Worm (Caenorhabditis elegans) whole organism, midembryonic: ENCODE results near the gene srsx-14.

ENCODE experiments used
- T22C8.4 ChIP-seq: fragments of 200-800 bp; sonication (Bioruptor generic); IDR thresholded peaks from 2 replicates; pipeline ENCODE4 v1.3.6; 2022; ENCODE audit warnings: missing genetic modification characterization, missing compliant biosample characterization
- cog-1 ChIP-seq: sonication (generic microtip); optimal IDR thresholded peaks from 2 replicates; lab custom pipeline; 2016; ENCODE audit warnings: missing genetic modification characterization, missing compliant biosample characterization
- flt-1 ChIP-seq: fragments of 200-800 bp; sonication (Bioruptor generic); IDR thresholded peaks from 2 replicates; pipeline ENCODE4 v1.3.6; 2022; ENCODE audit warnings: missing genetic modification characterization, missing compliant biosample characterization
- klf-2 ChIP-seq: fragments of 200-800 bp; sonication (Bioruptor generic); conservative IDR thresholded peaks from 2 replicates; pipeline ENCODE4 v1.3.6; 2022; ENCODE audit warnings: missing genetic modification reagents, missing genetic modification characterization, missing compliant biosample characterization
- med-1 ChIP-seq: sonication (generic microtip); optimal IDR thresholded peaks from 2 replicates; lab custom pipeline; 2017; ENCODE audit warnings: missing genetic modification characterization, mild to moderate bottlenecking, missing compliant biosample characterization, antibody characterized with exemption, missing genetic modification reagents; ENCODE audit not compliant: insufficient read depth
- ref-1 ChIP-seq: fragments of 200-800 bp; sonication (Bioruptor generic); conservative IDR thresholded peaks from 2 replicates; pipeline ENCODE4 v1.3.6; 2022; ENCODE audit warnings: missing genetic modification reagents, missing genetic modification characterization, missing compliant biosample characterization
- tab-1 ChIP-seq: fragments of 200-800 bp; sonication (Bioruptor generic); IDR thresholded peaks from 2 replicates; pipeline ENCODE4 v1.3.6; 2022; ENCODE audit warnings: missing genetic modification characterization, missing compliant biosample characterization
- ztf-23 ChIP-seq: fragments of 200-800 bp; sonication (Bioruptor generic); IDR thresholded peaks from 2 replicates; pipeline ENCODE4 v1.3.6; 2022; ENCODE audit warnings: missing genetic modification reagents, missing genetic modification characterization, missing compliant biosample characterization
- ztf-29 ChIP-seq: fragments of 200-800 bp; sonication (Bioruptor generic); IDR thresholded peaks from 2 replicates; pipeline ENCODE4 v1.3.6; 2022; ENCODE audit warnings: missing genetic modification reagents, missing genetic modification characterization, missing compliant biosample characterization

Gene srsx-14

ce11 chrIV:5652811-5653483 lies 26.0 kb upstream of the srsx-14 start:
- TF ChIP-seq ztf-29 (GFP tag; lab: Robert Waterston, UW) (no peak), flt-1 (no peak), cog-1 (no peak), T22C8.4 (GFP tag; lab: Robert Waterston, UW) (no peak), klf-2 (GFP tag; lab: Robert Waterston, UW) (no peak), ref-1 (no peak), ztf-23 (GFP tag; lab: Robert Waterston, UW) (no peak), med-1 (GFP tag; lab: Kevin White, UChicago) (no peak), tab-1 (GFP tag; lab: Robert Waterston, UW) (no peak)

ce11 chrIV:5650761-5651332 lies 23.9 kb upstream of the srsx-14 start:
- TF ChIP-seq med-1 (GFP tag; lab: Kevin White, UChicago): no peak
- no peak for TF ChIP-seq T22C8.4 (GFP tag; lab: Robert Waterston, UW)
- no peak for TF ChIP-seq ztf-29 (GFP tag; lab: Robert Waterston, UW)
- no peak for TF ChIP-seq ref-1
- no peak for TF ChIP-seq klf-2 (GFP tag; lab: Robert Waterston, UW)
- TF ChIP-seq flt-1: no peak
- TF ChIP-seq ztf-23 (GFP tag; lab: Robert Waterston, UW): no peak
- no peak for TF ChIP-seq tab-1 (GFP tag; lab: Robert Waterston, UW)
- no peak for TF ChIP-seq cog-1

- TF ChIP-seq ref-1: no peak
- TF ChIP-seq cog-1: no peak
- TF ChIP-seq tab-1 (GFP tag; lab: Robert Waterston, UW): no peak
Measured at ce11 chrIV:5649073-5649583, 22.2 kb upstream of the srsx-14 start, which contains the start of gene csn-5. Gene csn-5 (plus strand): TSS chrIV:5649533.

DNA sequence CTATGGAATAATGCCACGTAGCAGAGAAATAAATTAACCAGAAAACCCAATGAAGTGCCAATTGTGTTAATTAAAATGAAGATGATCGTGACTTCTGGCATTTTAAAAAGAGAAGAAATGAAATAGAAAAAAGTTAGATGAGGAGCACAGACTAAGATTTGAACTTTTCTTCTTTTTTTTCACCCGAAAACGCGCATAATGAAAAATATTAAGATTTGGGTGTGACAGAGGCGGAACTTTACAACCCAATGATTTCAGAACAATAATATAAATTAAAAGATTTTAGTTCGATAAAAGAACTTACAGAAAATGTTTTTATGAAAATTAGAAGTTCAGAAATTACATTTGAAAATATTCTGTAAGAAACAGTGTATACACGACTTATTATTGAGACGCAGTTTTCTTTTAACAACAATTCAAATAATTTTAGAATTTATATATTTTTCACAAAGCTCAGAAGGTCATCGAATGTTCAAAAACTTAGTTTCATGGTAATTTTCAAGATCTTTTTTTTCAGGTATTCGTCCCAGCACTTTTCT lies 18.6 kb upstream of the srsx-14 start, which contains the start of the genes srd-8 and B0547.2:
TSS of gene srd-8 (minus strand) at position 101 of the 539 bp plus-strand sequence.
TSS of gene B0547.2 (plus strand) at position 489 of the 539 bp plus-strand sequence.
- TF ChIP-seq ztf-23 (GFP tag; lab: Robert Waterston, UW) (no peak), klf-2 (GFP tag; lab: Robert Waterston, UW) (no peak), ref-1 (no peak), T22C8.4 (GFP tag; lab: Robert Waterston, UW) (no peak), tab-1 (GFP tag; lab: Robert Waterston, UW) (no peak), ztf-29 (GFP tag; lab: Robert Waterston, UW) (no peak), flt-1 (no peak), med-1 (GFP tag; lab: Kevin White, UChicago) (no peak), cog-1 (no peak)

ce11 chrIV:5635551-5635950 lies 8.6 kb upstream of the srsx-14 start, which contains the start of gene srd-13:
Gene srd-13 (minus strand): TSS chrIV:5635651.
- TF ChIP-seq cog-1 (no peak), T22C8.4 (GFP tag; lab: Robert Waterston, UW) (no peak), tab-1 (GFP tag; lab: Robert Waterston, UW) (no peak), klf-2 (GFP tag; lab: Robert Waterston, UW) (no peak), ztf-29 (GFP tag; lab: Robert Waterston, UW) (no peak), med-1 (GFP tag; lab: Kevin White, UChicago) (no peak), ztf-23 (GFP tag; lab: Robert Waterston, UW) (no peak)

DNA sequence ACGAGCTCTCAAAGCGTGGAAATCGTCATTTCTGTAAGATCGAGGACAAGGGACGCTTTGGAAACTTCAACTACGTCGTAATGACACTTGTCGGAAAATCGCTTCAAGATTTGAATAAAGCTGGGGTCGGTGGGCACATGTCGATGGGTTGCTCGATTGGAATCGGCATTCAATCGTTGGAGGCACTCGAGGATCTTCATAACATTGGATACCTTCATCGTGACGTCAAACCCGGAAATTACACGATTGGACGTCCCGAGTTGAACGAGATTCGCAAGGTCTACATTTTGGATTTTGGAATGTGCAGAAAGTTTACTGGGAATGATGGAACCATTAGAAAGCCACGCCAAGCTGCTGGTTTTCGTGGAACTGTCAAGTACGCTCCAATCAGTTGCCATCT lies 5.6 kb upstream of the srsx-14 start:
- TF ChIP-seq flt-1: no peak
- TF ChIP-seq ztf-29 (GFP tag; lab: Robert Waterston, UW): no peak
- TF ChIP-seq ztf-23 (GFP tag; lab: Robert Waterston, UW): no peak
- no peak for TF ChIP-seq T22C8.4 (GFP tag; lab: Robert Waterston, UW)
- TF ChIP-seq cog-1: no peak
- TF ChIP-seq med-1 (GFP tag; lab: Kevin White, UChicago): no peak
- no peak for TF ChIP-seq klf-2 (GFP tag; lab: Robert Waterston, UW)
- no peak for TF ChIP-seq ref-1
- TF ChIP-seq tab-1 (GFP tag; lab: Robert Waterston, UW): no peak

DNA sequence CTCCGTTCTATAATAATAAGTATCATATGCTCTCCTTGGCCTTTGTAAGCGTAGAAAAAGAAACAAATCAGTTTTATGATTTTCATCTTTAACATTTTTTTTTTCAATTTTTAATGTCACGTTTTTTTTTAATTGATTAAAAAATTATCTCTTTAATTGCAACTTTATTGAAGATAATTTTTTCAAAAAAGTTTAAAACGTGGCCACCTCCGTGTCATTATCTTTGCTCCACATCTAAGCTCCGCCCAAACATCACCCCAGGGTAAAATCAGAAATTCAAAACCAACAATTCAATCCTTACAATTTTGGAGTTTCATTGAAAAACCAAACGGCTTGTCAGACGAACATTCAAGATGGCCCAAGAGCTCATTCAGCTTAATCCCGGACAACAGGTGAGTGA lies 4.7 kb upstream of the srsx-14 start, which contains the start of gene ttbk-8.2:
TSS of gene ttbk-8.2 (plus strand) at position 301 of the 400 bp plus-strand sequence.
- TF ChIP-seq flt-1 (no peak), tab-1 (GFP tag; lab: Robert Waterston, UW) (no peak), ztf-29 (GFP tag; lab: Robert Waterston, UW) (no peak), klf-2 (GFP tag; lab: Robert Waterston, UW) (no peak), ztf-23 (GFP tag; lab: Robert Waterston, UW) (no peak), cog-1 (no peak), med-1 (GFP tag; lab: Kevin White, UChicago) (no peak), T22C8.4 (GFP tag; lab: Robert Waterston, UW) (no peak), ref-1 (no peak)

DNA sequence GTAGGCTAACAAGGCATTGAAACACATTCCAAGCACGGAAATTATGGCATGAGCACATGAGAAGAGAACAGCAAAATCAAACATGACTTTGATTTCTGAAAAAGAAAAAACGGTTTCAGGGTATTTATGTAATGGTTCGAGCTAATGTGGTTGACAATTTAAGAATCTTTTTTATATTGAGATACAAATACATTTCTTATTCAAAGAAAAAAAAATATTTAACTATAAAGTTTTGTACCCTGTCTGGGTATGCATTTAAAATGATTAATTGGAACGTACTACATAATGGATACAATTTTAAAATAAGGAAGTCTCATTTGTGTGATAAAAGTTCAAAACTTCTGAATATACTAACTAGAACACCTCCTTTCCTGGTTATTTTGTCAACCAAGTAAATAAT lies 3.2 kb upstream of the srsx-14 start, which contains the start of gene srd-12:
TSS of gene srd-12 (minus strand) at position 101 of the 400 bp plus-strand sequence.
- TF ChIP-seq tab-1 (GFP tag; lab: Robert Waterston, UW) (no peak), T22C8.4 (GFP tag; lab: Robert Waterston, UW) (no peak), klf-2 (GFP tag; lab: Robert Waterston, UW) (no peak), flt-1 (no peak)

DNA sequence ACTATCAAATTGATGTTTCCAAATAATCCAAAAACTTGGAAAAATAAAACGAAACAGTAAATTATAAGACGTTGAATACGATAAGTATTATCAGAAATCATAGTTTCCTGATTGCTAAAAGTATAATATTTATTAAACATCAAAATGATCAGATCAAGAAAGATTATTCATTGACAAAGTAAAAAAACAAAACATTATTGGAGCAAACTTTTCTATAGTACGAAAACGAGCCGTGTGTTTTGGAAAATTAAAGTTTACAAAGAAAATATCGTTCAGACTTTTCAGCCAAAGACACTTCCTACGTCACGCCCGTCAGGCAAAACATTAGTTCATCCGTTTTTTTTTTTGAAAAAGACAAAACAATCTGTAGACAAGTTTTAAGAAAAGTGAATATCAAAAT lies 3.2 kb downstream of the srsx-14 start, which contains the start of gene srsx-15:
TSS of gene srsx-15 (minus strand) at position 101 of the 400 bp plus-strand sequence.
- no peak for TF ChIP-seq med-1 (GFP tag; lab: Kevin White, UChicago)
- no peak for TF ChIP-seq T22C8.4 (GFP tag; lab: Robert Waterston, UW)
- TF ChIP-seq ztf-23 (GFP tag; lab: Robert Waterston, UW): no peak
- TF ChIP-seq cog-1: no peak
- TF ChIP-seq klf-2 (GFP tag; lab: Robert Waterston, UW): no peak
- no peak for TF ChIP-seq ref-1
- no peak for TF ChIP-seq ztf-29 (GFP tag; lab: Robert Waterston, UW)
- no peak for TF ChIP-seq tab-1 (GFP tag; lab: Robert Waterston, UW)
